Worm (Caenorhabditis elegans): ENCODE data around the gene ckr-2.

ckr-2 gene

DNA sequence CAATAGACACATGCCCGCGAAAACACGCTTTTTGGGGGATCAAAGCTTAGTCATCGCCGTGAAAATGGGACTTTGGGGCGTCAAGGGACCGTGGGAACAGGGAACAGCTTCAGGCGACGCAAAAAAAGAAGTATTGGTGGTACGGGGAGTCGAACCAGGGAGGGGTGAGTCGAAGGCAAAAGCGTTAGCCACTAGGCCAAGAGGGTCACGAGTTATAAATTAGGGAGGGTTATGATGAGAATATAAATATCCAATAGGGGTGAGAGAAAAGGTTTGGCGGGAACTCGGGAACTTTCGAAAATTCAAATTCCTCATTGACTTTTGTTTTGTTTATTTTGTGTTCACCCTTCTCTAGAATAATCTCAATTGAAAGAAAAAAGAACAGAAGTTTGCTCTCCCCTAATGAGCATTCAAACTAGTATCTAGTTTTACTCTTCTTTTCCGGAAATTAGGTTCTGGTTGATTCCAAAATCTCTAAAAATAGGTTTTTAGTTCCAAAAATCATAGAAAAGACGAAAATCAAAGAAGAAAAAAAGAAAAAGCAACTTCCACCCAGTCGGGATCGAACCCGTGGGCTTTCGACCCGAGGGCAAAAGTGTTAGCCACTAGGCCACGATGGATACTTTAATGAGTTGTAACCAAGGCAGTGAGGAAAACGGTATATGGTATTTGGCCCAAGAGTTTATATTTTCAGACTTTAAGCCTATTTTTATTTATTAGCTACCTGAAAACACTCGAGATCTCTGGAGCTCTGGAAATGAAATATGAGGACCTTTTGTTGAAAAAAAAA lies 9.6 kb upstream of the ckr-2 start:
- TF ChIP-seq unc-39 (tag; optimal IDR thresholded peaks at IDR 0.05) (no peak), lin-13 (tag; optimal IDR thresholded peaks at IDR 0.05) (no peak), ces-1 (GFP tag; optimal IDR thresholded peaks at IDR 0.05) (no peak), cnd-1 (tag; optimal IDR thresholded peaks at IDR 0.05) (no peak), ham-2 (GFP tag; optimal IDR thresholded peaks at IDR 0.05) (no peak), pha-4 (tag; optimal IDR thresholded peaks at IDR 0.05) (no peak), tbx-8 (GFP tag; optimal IDR thresholded peaks at IDR 0.05) (no peak), ceh-43 (GFP tag; optimal IDR thresholded peaks at IDR 0.05) (no peak), nhr-12 (tag; optimal IDR thresholded peaks at IDR 0.05) (no peak), lsy-2 (tag; optimal IDR thresholded peaks at IDR 0.05) (no peak), nhr-2 (tag; optimal IDR thresholded peaks at IDR 0.05) (no peak), zip-8 (tag; optimal IDR thresholded peaks at IDR 0.05) (no peak)

DNA sequence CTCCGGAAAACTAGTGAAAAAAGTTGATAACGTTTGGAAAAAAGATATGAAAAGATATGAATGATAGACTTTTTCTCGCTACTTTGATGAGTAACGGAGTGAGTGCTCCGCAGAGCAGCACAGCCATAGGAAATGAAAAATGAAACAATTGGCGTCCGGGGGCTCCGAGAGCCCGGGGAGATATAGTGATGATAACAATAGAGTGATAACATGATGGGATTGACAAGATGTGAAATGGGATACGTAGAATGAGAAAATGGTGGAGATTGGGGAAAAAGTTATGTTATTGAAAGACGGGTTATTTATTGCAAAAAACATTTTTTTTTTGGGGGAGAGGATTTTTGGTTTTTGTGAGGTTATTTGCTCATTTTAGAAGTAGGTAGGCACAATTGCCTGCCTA lies 6.1 kb upstream of the ckr-2 start:
- TF ChIP-seq hlh-1 (tag; optimal IDR thresholded peaks at IDR 0.05) (peak; percentile 48), sptf-1 (tag; optimal IDR thresholded peaks at IDR 0.05) (no peak), unc-62 (GFP tag; optimal IDR thresholded peaks at IDR 0.05) (peak; percentile 53)

DNA sequence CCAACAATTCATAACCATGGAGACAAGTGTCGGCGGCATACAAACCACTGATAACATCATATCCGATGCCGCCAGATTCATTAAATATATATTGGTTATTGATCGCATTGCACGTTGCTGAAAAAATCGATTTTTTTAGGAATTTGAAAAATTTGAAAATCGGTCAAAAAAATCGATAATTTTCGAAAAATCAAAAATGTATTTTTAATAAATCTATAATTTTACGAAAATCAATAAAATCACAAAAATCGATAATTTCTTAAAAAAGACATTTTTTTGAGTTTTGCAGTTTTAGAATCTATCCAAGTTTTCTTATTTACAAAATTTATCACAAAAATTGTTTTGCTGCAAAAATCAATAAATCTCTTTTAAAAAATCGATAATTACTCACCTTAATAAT lies 5.9 kb downstream of the ckr-2 start:
- TF ChIP-seq mls-2 (tag; optimal IDR thresholded peaks at IDR 0.05) (no peak), bed-3 (GFP tag; optimal IDR thresholded peaks at IDR 0.05) (no peak), zip-8 (tag; optimal IDR thresholded peaks at IDR 0.05) (no peak), ceh-39 (tag; optimal IDR thresholded peaks at IDR 0.05) (no peak), flh-1 (GFP tag; optimal IDR thresholded peaks at IDR 0.05) (no peak), ces-1 (GFP tag; optimal IDR thresholded peaks at IDR 0.05) (no peak), sptf-1 (tag; optimal IDR thresholded peaks at IDR 0.05) (no peak), nhr-76 (tag; optimal IDR thresholded peaks at IDR 0.05) (no peak), tbx-8 (GFP tag; optimal IDR thresholded peaks at IDR 0.05) (no peak)

DNA sequence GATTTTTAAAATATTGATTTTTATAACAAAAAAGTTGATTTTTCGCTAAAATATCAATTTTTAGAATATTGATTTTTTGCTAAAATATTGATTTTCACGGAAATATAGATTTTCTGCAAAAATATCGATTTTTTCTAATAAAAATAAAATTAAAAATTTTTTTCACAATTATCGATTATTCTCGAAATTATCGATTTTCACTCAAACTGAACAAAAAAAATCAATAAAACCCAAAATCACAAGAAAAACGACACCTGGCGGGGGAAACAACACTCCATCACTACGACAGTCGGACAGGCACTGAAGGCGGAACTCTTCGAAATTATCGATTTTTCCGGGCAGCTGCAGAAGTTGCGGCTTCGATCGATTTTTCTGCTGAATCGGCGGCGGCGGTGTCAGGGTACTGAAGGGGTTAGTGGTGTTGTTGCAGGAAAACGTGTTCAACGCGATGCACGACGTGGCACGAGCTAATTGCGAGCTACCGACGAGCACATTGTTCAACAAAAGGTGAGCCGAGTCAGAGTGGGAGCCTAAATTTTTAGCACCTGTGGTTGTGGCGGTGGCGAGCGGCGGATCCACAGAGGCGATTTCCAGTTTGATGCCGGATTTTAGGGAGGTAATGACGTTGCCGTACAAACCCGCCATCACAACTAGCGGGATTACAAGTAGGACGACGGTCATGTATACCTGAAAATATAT lies 8.1 kb downstream of the ckr-2 start:
- no peak for TF ChIP-seq nhr-237 (tag; optimal IDR thresholded peaks at IDR 0.05)
- TF ChIP-seq ham-2 (GFP tag; optimal IDR thresholded peaks at IDR 0.05): no peak
- no peak for TF ChIP-seq drap-1 (GFP tag; optimal IDR thresholded peaks at IDR 0.05)
- TF ChIP-seq sem-2 (GFP tag; optimal IDR thresholded peaks at IDR 0.05): no peak
- TF ChIP-seq nhr-28 (tag; optimal IDR thresholded peaks at IDR 0.05): no peak
- no peak for TF ChIP-seq snpc-4 (tag; optimal IDR thresholded peaks at IDR 0.05)
- no peak for TF ChIP-seq lin-32 (GFP tag; optimal IDR thresholded peaks at IDR 0.05)
- no peak for TF ChIP-seq ceh-43 (GFP tag; optimal IDR thresholded peaks at IDR 0.05)
- no peak for TF ChIP-seq elt-3 (tag; optimal IDR thresholded peaks at IDR 0.05)

DNA sequence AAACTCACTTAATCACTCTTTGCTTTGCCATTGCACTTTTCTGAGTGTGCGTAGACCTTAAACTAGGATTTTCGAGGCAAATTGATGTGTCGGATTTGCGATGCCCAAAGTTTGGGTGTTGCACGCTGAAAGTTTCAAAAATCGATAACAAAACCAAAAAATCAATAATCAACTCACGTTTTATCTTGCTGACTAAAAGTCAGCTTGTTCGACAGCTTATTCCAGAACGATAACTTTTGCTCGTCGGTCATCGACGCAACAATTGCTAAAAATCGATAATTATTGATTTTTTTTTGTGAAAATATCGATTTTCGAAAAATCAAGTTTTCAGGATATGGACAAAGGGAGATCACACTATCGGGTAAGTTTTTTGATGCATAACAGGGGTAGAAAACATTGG lies 8.8 kb downstream of the ckr-2 start:
- TF ChIP-seq ceh-83 (GFP tag; optimal IDR thresholded peaks at IDR 0.05) (no peak), flh-1 (GFP tag; optimal IDR thresholded peaks at IDR 0.05) (no peak), unc-39 (tag; optimal IDR thresholded peaks at IDR 0.05) (no peak), lin-32 (GFP tag; optimal IDR thresholded peaks at IDR 0.05) (no peak), hlh-1 (tag; optimal IDR thresholded peaks at IDR 0.05) (no peak), lsy-2 (tag; optimal IDR thresholded peaks at IDR 0.05) (no peak), snpc-4 (tag; optimal IDR thresholded peaks at IDR 0.05) (no peak), ceh-43 (GFP tag; optimal IDR thresholded peaks at IDR 0.05) (no peak)

DNA sequence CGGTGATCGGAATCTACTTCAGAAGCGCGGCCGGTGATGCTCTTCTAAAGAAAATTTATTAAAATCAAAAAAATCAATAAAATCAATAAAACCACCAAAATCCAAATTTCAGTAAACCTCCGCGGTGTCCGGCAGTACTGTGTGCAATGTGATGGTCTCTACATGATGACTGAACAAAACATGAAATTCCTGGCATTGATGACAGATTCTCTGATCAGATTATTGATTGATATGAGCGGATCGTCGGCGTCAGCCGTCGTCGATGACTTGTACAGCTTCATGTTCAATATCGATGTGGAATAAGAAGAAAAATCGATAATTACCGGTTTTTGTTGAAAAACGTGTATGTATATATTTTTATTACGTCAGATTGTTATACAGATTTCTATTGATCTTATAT lies 12.5 kb downstream of the ckr-2 start:
- TF ChIP-seq tbx-8 (GFP tag; optimal IDR thresholded peaks at IDR 0.05): no peak
- TF ChIP-seq nhr-12 (tag; optimal IDR thresholded peaks at IDR 0.05): no peak
- TF ChIP-seq unc-62 (GFP tag; optimal IDR thresholded peaks at IDR 0.05): no peak
- TF ChIP-seq mab-5 (tag; optimal IDR thresholded peaks at IDR 0.05): no peak
- no peak for TF ChIP-seq snpc-4 (tag; optimal IDR thresholded peaks at IDR 0.05)
- no peak for TF ChIP-seq blmp-1 (tag; optimal IDR thresholded peaks at IDR 0.05)
- no peak for TF ChIP-seq nhr-2 (tag; optimal IDR thresholded peaks at IDR 0.05)
- no peak for TF ChIP-seq hlh-1 (tag; optimal IDR thresholded peaks at IDR 0.05)
- TF ChIP-seq lsy-2 (tag; optimal IDR thresholded peaks at IDR 0.05): no peak
- no peak for TF ChIP-seq ceh-43 (GFP tag; optimal IDR thresholded peaks at IDR 0.05)
- TF ChIP-seq sem-2 (GFP tag; optimal IDR thresholded peaks at IDR 0.05): no peak

All from whole organism, mixed stage, embryonic.